Fruit fly (Drosophila melanogaster) Kc167 (cell line): ENCODE results near the gene PAN3.

Source experiments
- Myc ChIP-seq: fragments of >200 bp; optimal IDR thresholded peaks from 2 replicates; lab custom pipeline; 2017; ENCODE audit warnings: missing external identifiers
- Sin3A ChIP-seq: fragments of >200 bp; optimal IDR thresholded peaks from 2 replicates; lab custom pipeline; 2018; ENCODE audit warnings: missing external identifiers
- h ChIP-seq: fragments of >200 bp; optimal IDR thresholded peaks from 3 replicates; lab custom pipeline; 2018; ENCODE audit warnings: missing external identifiers
- insv ChIP-seq: fragments of >200 bp; optimal IDR thresholded peaks from 3 replicates; lab custom pipeline; 2018; ENCODE audit warnings: missing external identifiers
- psq ChIP-seq: fragments of >200 bp; optimal IDR thresholded peaks from 2 replicates; lab custom pipeline; 2017; ENCODE audit warnings: missing external identifiers
- ttk ChIP-seq: sonication (Bioruptor generic); optimal IDR thresholded peaks from 2 replicates; lab custom pipeline; 2017; ENCODE audit warnings: missing external identifiers

Gene PAN3

dm6 chr3L:3124939-3125648 is 54.2 kb downstream of the PAN3 start:
- no peak for TF ChIP-seq Myc (lab: Kevin White, UChicago)

dm6 chr3L:3125649-3126130 is 54.8 kb downstream of the PAN3 start:
- TF ChIP-seq Sin3A (lab: Kevin White, UChicago) = no peak
- TF ChIP-seq h (lab: Kevin White, UChicago) = no peak
- no peak for TF ChIP-seq Myc (lab: Kevin White, UChicago)
- no peak for TF ChIP-seq psq (lab: Kevin White, UChicago)
- no peak for TF ChIP-seq ttk
- no peak for TF ChIP-seq insv (lab: Kevin White, UChicago)

dm6 chr3L:3126478-3126877 is 55.5 kb downstream of the PAN3 start:
- no peak for TF ChIP-seq Myc (lab: Kevin White, UChicago)
- TF ChIP-seq psq (lab: Kevin White, UChicago) = no peak
- no peak for TF ChIP-seq Sin3A (lab: Kevin White, UChicago)
- no peak for TF ChIP-seq ttk
- no peak for TF ChIP-seq h (lab: Kevin White, UChicago)
- no peak for TF ChIP-seq insv (lab: Kevin White, UChicago)

- TF ChIP-seq Myc (lab: Kevin White, UChicago) (no peak), psq (lab: Kevin White, UChicago) (no peak), insv (lab: Kevin White, UChicago) (no peak), h (lab: Kevin White, UChicago) (no peak), ttk (no peak), Sin3A (lab: Kevin White, UChicago) (no peak)
These were observed 56.6 kb downstream of the PAN3 start, which contains the start of gene promL for dm6 chr3L:3127544-3127943. TSS of gene promL (minus strand) at chr3L:3127724.

dm6 chr3L:3134064-3134545 is 63.2 kb downstream of the PAN3 start:
- TF ChIP-seq Myc (lab: Kevin White, UChicago) (no peak), Sin3A (lab: Kevin White, UChicago) (no peak), h (lab: Kevin White, UChicago) (no peak), insv (lab: Kevin White, UChicago) (no peak), psq (lab: Kevin White, UChicago) (no peak), ttk (no peak)
